Worm (Caenorhabditis elegans): ENCODE results near the gene C49C8.6.

Gene C49C8.6

DNA sequence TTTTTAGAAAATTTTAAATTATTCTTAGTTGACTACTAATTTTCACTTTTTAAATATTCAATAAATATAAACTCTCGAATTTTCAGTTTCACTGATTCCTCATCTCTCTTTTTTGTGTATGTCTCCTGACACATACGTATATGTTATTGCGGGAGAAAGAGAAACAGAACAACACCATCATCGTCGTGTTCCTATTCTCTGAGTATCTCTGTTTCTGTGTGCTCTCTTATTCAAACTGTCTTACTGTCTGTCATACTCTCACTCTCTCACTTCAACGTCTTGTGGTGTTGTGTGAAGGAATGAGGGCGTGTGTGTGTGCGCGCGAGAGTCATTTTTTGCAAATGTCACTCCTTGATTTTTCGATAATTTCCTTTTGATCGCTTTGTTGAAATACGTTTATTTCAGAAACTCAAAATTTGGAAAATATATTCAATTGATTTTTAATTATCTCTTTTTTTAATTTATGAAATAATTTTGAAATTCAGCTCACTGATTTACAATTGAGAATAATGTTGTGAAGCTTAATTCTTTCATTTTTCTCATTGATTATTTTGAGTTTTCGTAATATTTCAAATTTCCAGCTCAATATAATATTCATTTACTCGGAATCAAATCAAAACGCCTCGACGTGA, 37.8 kb downstream of the C49C8.6 start, which contains the start of gene lin-49 (continued):
- peak in 1 of 2 experiments; percentile 57 for TF ChIP-seq mdl-1 (tag; optimal IDR thresholded peaks at IDR 0.05)
- peak; percentile 80 for TF ChIP-seq snu-23 (GFP tag; optimal IDR thresholded peaks at IDR 0.05)
- TF ChIP-seq F16B12.6 (tag; optimal IDR thresholded peaks at IDR 0.05), result no peak
- TF ChIP-seq nhr-90 (tag; optimal IDR thresholded peaks at IDR 0.05; ENCODE audit: poor library complexity), result peak; percentile 33
- TF ChIP-seq elt-2 (tag; optimal IDR thresholded peaks at IDR 0.05), result no peak
- no peak for TF ChIP-seq nhr-84 (tag; optimal IDR thresholded peaks at IDR 0.05)
- TF ChIP-seq tbx-2 (tag; optimal IDR thresholded peaks at IDR 0.05), result peak; percentile 42
- TF ChIP-seq ztf-4 (tag; optimal IDR thresholded peaks at IDR 0.05), result peak; percentile 42
- TF ChIP-seq fos-1 (tag; optimal IDR thresholded peaks at IDR 0.05), result peak; percentile 57
- TF ChIP-seq lin-35 (GFP tag; optimal IDR thresholded peaks at IDR 0.05), result peak; percentile 64 to 79
- TF ChIP-seq aha-1 (tag; optimal IDR thresholded peaks at IDR 0.05), result no peak
- TF ChIP-seq nhr-28 (tag; optimal IDR thresholded peaks at IDR 0.05), result no peak
- TF ChIP-seq dpl-1 (GFP tag; optimal IDR thresholded peaks at IDR 0.05), result peak; percentile 31 to 48 (median 44)
- TF ChIP-seq sup-37 (GFP tag; optimal IDR thresholded peaks at IDR 0.05), result no peak
- no peak for TF ChIP-seq pax-3 (tag; optimal IDR thresholded peaks at IDR 0.05)
- peak; percentile 46 for TF ChIP-seq xbp-1 (tag; optimal IDR thresholded peaks at IDR 0.05)
- peak; percentile 9 for TF ChIP-seq jun-1 (tag; optimal IDR thresholded peaks at IDR 0.05)
- TF ChIP-seq unc-130 (tag; optimal IDR thresholded peaks at IDR 0.05), result no peak
- no peak for TF ChIP-seq Y116A8C.19 (tag; optimal IDR thresholded peaks at IDR 0.05; ENCODE audit: borderline replicate concordance)
- peak; percentile 32 to 75 for TF ChIP-seq lsy-2 (tag; optimal IDR thresholded peaks at IDR 0.05)
- TF ChIP-seq ceh-90 (tag; optimal IDR thresholded peaks at IDR 0.05), result no peak
- peak; percentile 64 for TF ChIP-seq nhr-47 (tag; optimal IDR thresholded peaks at IDR 0.05)
- no peak for TF ChIP-seq C34B4.2 (tag; optimal IDR thresholded peaks at IDR 0.05)
- no peak for TF ChIP-seq hlh-4 (tag; optimal IDR thresholded peaks at IDR 0.05)
- TF ChIP-seq nhr-20 (tag; optimal IDR thresholded peaks at IDR 0.05), result peak; percentile 61
- TF ChIP-seq ets-5 (GFP tag; IDR thresholded peaks at IDR 0.05), result no peak
- TF ChIP-seq efl-1 (optimal IDR thresholded peaks at IDR 0.05), result peak; percentile 66 to 74
- TF ChIP-seq efl-1 (GFP tag; optimal IDR thresholded peaks at IDR 0.05 in 1 of 2), result peak; percentile 53 to 90
- TF ChIP-seq unc-86 (tag; optimal IDR thresholded peaks at IDR 0.05), result no peak
- TF ChIP-seq nhr-77 (tag; optimal IDR thresholded peaks at IDR 0.05), result no peak
- TF ChIP-seq skn-1 (tag; optimal IDR thresholded peaks at IDR 0.05), result no peak
- TF ChIP-seq nhr-237 (tag; optimal IDR thresholded peaks at IDR 0.05), result no peak
- no peak for TF ChIP-seq ceh-88 (GFP tag; IDR thresholded peaks at IDR 0.05)
- TF ChIP-seq fkh-8 (tag; optimal IDR thresholded peaks at IDR 0.05), result peak; percentile 70
- TF ChIP-seq nhr-19 (GFP tag; conservative IDR thresholded peaks at IDR 0.05), result no peak
- TF ChIP-seq nhr-11 (tag; optimal IDR thresholded peaks at IDR 0.05), result no peak
- peak; percentile 60 for TF ChIP-seq C16A3.4 (tag; optimal IDR thresholded peaks at IDR 0.05)
- TF ChIP-seq lin-39 (tag; optimal IDR thresholded peaks at IDR 0.05), result no peak
- no peak for TF ChIP-seq ceh-63 (GFP tag; optimal IDR thresholded peaks at IDR 0.05)
- peak; percentile 76 for TF ChIP-seq nhr-71 (tag; optimal IDR thresholded peaks at IDR 0.05)
- peak; percentile 58 for TF ChIP-seq swsn-7 (tag; optimal IDR thresholded peaks at IDR 0.05)

DNA sequence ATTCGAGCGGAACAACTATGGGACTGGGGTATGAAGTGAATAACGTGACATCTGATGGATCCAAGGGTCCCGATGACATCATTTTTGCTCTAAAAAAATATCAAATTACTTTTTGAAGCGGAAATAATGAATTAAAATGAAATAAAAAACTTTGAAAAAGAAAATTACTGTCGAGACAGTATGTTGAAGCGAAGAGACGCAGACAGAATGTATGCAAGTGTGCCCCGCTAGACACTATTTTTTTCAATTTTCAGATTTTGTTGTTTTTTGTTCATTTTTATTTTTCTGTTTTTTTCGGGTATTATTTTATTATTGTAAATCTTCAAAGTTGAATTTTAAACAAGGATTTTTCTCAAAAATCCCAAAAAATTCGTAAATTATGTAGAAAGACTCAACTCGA, 39.3 kb downstream of the C49C8.6 start, which contains the start of gene F42A9.8:
F42A9.8 (minus strand) TSS at position 88 of the 400 bp plus-strand sequence.
- TF ChIP-seq aly-2 (tag; optimal IDR thresholded peaks at IDR 0.05) (no peak), nhr-85 (tag) (no peak), hlh-4 (tag; optimal IDR thresholded peaks at IDR 0.05) (no peak), C04F5.9 (tag; optimal IDR thresholded peaks at IDR 0.05) (no peak), Y116A8C.19 (tag; optimal IDR thresholded peaks at IDR 0.05; ENCODE audit: borderline replicate concordance) (no peak), skn-1 (tag; optimal IDR thresholded peaks at IDR 0.05) (no peak), jun-1 (tag; optimal IDR thresholded peaks at IDR 0.05) (no peak), nhr-28 (tag; optimal IDR thresholded peaks at IDR 0.05) (no peak), ces-1 (GFP tag; optimal IDR thresholded peaks at IDR 0.05) (no peak), F16B12.6 (tag; optimal IDR thresholded peaks at IDR 0.05) (no peak), lin-15B (tag; optimal IDR thresholded peaks at IDR 0.05) (no peak), nhr-76 (tag; optimal IDR thresholded peaks at IDR 0.05) (no peak), egl-27 (tag; optimal IDR thresholded peaks at IDR 0.05) (no peak), C16A3.4 (tag; optimal IDR thresholded peaks at IDR 0.05) (no peak), grh-1 (GFP tag; IDR thresholded peaks at IDR 0.05) (no peak), lin-13 (GFP tag; optimal IDR thresholded peaks at IDR 0.05) (no peak), lin-14 (GFP tag; optimal IDR thresholded peaks at IDR 0.05) (peak; percentile 42), ceh-82 (tag; optimal IDR thresholded peaks at IDR 0.05) (peak in 1 of 3 experiments; percentile 11), ztf-4 (tag; optimal IDR thresholded peaks at IDR 0.05) (no peak), efl-1 (optimal IDR thresholded peaks at IDR 0.05) (peak; percentile 25 to 26), efl-1 (GFP tag; optimal IDR thresholded peaks at IDR 0.05 in 1 of 2) (peak; percentile 39 to 85), mab-9 (GFP tag; IDR thresholded peaks at IDR 0.05) (no peak)

Data from whole organism, L1 larva.